Fruit fly (Drosophila melanogaster) Kc167 (cell line): ENCODE measurements around the gene CG11619.

Source experiments
- Myc ChIP-seq: fragments of >200 bp; optimal IDR thresholded peaks from 2 replicates; lab custom pipeline; 2017; ENCODE audit warnings: missing external identifiers
- Sin3A ChIP-seq: fragments of >200 bp; optimal IDR thresholded peaks from 2 replicates; lab custom pipeline; 2018; ENCODE audit warnings: missing external identifiers
- h ChIP-seq: fragments of >200 bp; optimal IDR thresholded peaks from 3 replicates; lab custom pipeline; 2018; ENCODE audit warnings: missing external identifiers
- insv ChIP-seq: fragments of >200 bp; optimal IDR thresholded peaks from 3 replicates; lab custom pipeline; 2018; ENCODE audit warnings: missing external identifiers
- psq ChIP-seq: fragments of >200 bp; optimal IDR thresholded peaks from 2 replicates; lab custom pipeline; 2017; ENCODE audit warnings: missing external identifiers
- ttk ChIP-seq: sonication (Bioruptor generic); optimal IDR thresholded peaks from 2 replicates; lab custom pipeline; 2017; ENCODE audit warnings: missing external identifiers

The CG11619 gene

dm6 chr3L:19018440-19018839 is 30.3 kb upstream of the CG11619 start:
- TF ChIP-seq psq (lab: Kevin White, UChicago), result no peak
- no peak for TF ChIP-seq insv (lab: Kevin White, UChicago)

dm6 chr3L:19016805-19017161 is 28.7 kb upstream of the CG11619 start:
- no peak for TF ChIP-seq psq (lab: Kevin White, UChicago)
- no peak for TF ChIP-seq Sin3A
- no peak for TF ChIP-seq insv (lab: Kevin White, UChicago)
- no peak for TF ChIP-seq ttk (lab: Kevin White, UChicago)

- no peak for TF ChIP-seq insv (lab: Kevin White, UChicago)
- TF ChIP-seq Sin3A, result no peak
- TF ChIP-seq ttk (lab: Kevin White, UChicago), result no peak
- no peak for TF ChIP-seq psq (lab: Kevin White, UChicago)
- no peak for TF ChIP-seq Myc (lab: Kevin White, UChicago)
- no peak for TF ChIP-seq h (lab: Kevin White, UChicago)
Observed at dm6 chr3L:19016133-19016804, 28.1 kb upstream of the CG11619 start.

dm6 chr3L:19015454-19016054 is 27.4 kb upstream of the CG11619 start:
- TF ChIP-seq ttk (lab: Kevin White, UChicago) (no peak), Myc (lab: Kevin White, UChicago) (no peak), h (lab: Kevin White, UChicago) (no peak), Sin3A (no peak), insv (lab: Kevin White, UChicago) (no peak), psq (lab: Kevin White, UChicago) (no peak)

dm6 chr3L:19014802-19015201 is 26.7 kb upstream of the CG11619 start:
- TF ChIP-seq insv (lab: Kevin White, UChicago) (no peak), ttk (lab: Kevin White, UChicago) (no peak), Myc (lab: Kevin White, UChicago) (no peak), h (lab: Kevin White, UChicago) (no peak), Sin3A (no peak), psq (lab: Kevin White, UChicago) (no peak)

- TF ChIP-seq Myc (lab: Kevin White, UChicago) (no peak), Sin3A (no peak), ttk (lab: Kevin White, UChicago) (no peak)
Observed at dm6 chr3L:19014090-19014489, 26.0 kb upstream of the CG11619 start.

- TF ChIP-seq ttk (lab: Kevin White, UChicago), result no peak
- no peak for TF ChIP-seq insv (lab: Kevin White, UChicago)
- TF ChIP-seq h (lab: Kevin White, UChicago), result no peak
- TF ChIP-seq Sin3A, result no peak
- TF ChIP-seq psq (lab: Kevin White, UChicago), result no peak
- TF ChIP-seq Myc (lab: Kevin White, UChicago), result no peak
Observed at dm6 chr3L:19013086-19013752, 25.1 kb upstream of the CG11619 start.

- no peak for TF ChIP-seq insv (lab: Kevin White, UChicago)
Observed at dm6 chr3L:19011174-19011573, 23.1 kb upstream of the CG11619 start.

- TF ChIP-seq Myc (lab: Kevin White, UChicago), result no peak
- TF ChIP-seq psq (lab: Kevin White, UChicago), result no peak
Observed at dm6 chr3L:19005396-19005795, 17.3 kb upstream of the CG11619 start.

dm6 chr3L:19004120-19004519 is 16.0 kb upstream of the CG11619 start:
- no peak for TF ChIP-seq ttk (lab: Kevin White, UChicago)
- no peak for TF ChIP-seq psq (lab: Kevin White, UChicago)
- TF ChIP-seq Sin3A, result no peak

- no peak for TF ChIP-seq ttk (lab: Kevin White, UChicago)
- TF ChIP-seq Myc (lab: Kevin White, UChicago), result no peak
- TF ChIP-seq Sin3A, result no peak
- no peak for TF ChIP-seq psq (lab: Kevin White, UChicago)
- no peak for TF ChIP-seq h (lab: Kevin White, UChicago)
- TF ChIP-seq insv (lab: Kevin White, UChicago), result no peak
Observed at dm6 chr3L:19003220-19003619, 15.1 kb upstream of the CG11619 start, which contains the start of gene SmydA-2. TSS of gene SmydA-2 (minus strand) at chr3L:19003252.

dm6 chr3L:19000413-19000812 is 12.3 kb upstream of the CG11619 start, which contains the start of gene CG3808:
TSS of gene CG3808 (minus strand) at chr3L:19000608.
- TF ChIP-seq psq (lab: Kevin White, UChicago) (no peak), insv (lab: Kevin White, UChicago) (no peak), h (lab: Kevin White, UChicago) (no peak), ttk (lab: Kevin White, UChicago) (no peak), Myc (lab: Kevin White, UChicago) (no peak), Sin3A (no peak)
